Fruit fly (Drosophila melanogaster) whole organism, embryonic: ENCODE measurements around the gene CG34348.

Experiments used
- Abd-B ChIP-seq: fragments of 200-800 bp; sonication (Bioruptor generic); optimal IDR thresholded peaks from 2 replicates; lab custom pipeline; 2018; ENCODE audit warnings: missing biosample characterization, mild to moderate bottlenecking, missing genetic modification characterization, moderate library complexity
- Bdp1 ChIP-seq: fragments of 200-800 bp; sonication (Bioruptor generic); optimal IDR thresholded peaks from 3 replicates; lab custom pipeline; 2016; ENCODE audit warnings: missing biosample characterization, missing genetic modification characterization
- Blimp-1 ChIP-seq: fragments of 200-800 bp; sonication (Bioruptor generic); optimal IDR thresholded peaks from 3 replicates; lab custom pipeline; 2018; ENCODE audit warnings: missing biosample characterization, missing genetic modification characterization, mild to moderate bottlenecking, moderate library complexity, missing genetic modification reagents
- C15 ChIP-seq: fragments of 200-800 bp; sonication (Bioruptor generic); IDR thresholded peaks from 3 replicates; pipeline ENCODE4 v1.3.6; 2022; ENCODE audit warnings: missing biosample characterization, missing genetic modification characterization
- CG12104 ChIP-seq: fragments of 200-800 bp; sonication (Bioruptor generic); optimal IDR thresholded peaks from 3 replicates; lab custom pipeline; 2016; ENCODE audit warnings: missing biosample characterization, missing genetic modification characterization
- CG13775 ChIP-seq: fragments of 200-800 bp; sonication (Bioruptor generic); optimal IDR thresholded peaks from 3 replicates; lab custom pipeline; 2017; ENCODE audit warnings: missing biosample characterization, mild to moderate bottlenecking, missing genetic modification characterization
- CG14667 ChIP-seq: fragments of 200-800 bp; sonication (Bioruptor generic); IDR thresholded peaks from 2 replicates; pipeline ENCODE4 v1.3.6; 2022; ENCODE audit warnings: missing biosample characterization, missing genetic modification characterization
- CG15514 ChIP-seq: fragments of 200-800 bp; sonication (Bioruptor generic); optimal IDR thresholded peaks from 3 replicates; lab custom pipeline; 2017; ENCODE audit warnings: missing biosample characterization, missing genetic modification characterization, mild to moderate bottlenecking, moderate library complexity, missing genetic modification reagents
- CG17912 ChIP-seq: fragments of 200-800 bp; sonication (Bioruptor generic); optimal IDR thresholded peaks from 2 replicates; lab custom pipeline; 2018; ENCODE audit warnings: missing biosample characterization, mild to moderate bottlenecking, missing genetic modification characterization
- CG1832 ChIP-seq: fragments of 200-800 bp; sonication (Bioruptor generic); optimal IDR thresholded peaks from 2 replicates; lab custom pipeline; 2017; ENCODE audit warnings: missing biosample characterization, mild to moderate bottlenecking, missing genetic modification characterization, inconsistent platforms
- CG2116 ChIP-seq: fragments of 200-800 bp; sonication (Bioruptor generic); optimal IDR thresholded peaks from 3 replicates; lab custom pipeline; 2018; ENCODE audit warnings: missing biosample characterization, mild to moderate bottlenecking, missing genetic modification characterization
- CG2889 ChIP-seq: fragments of 200-800 bp; sonication (Bioruptor generic); IDR thresholded peaks from 3 replicates; pipeline ENCODE4 v1.3.6; 2022; ENCODE audit warnings: missing biosample characterization, missing genetic modification characterization
- CG31365 ChIP-seq: fragments of 200-800 bp; sonication (Bioruptor generic); optimal IDR thresholded peaks from 2 replicates; lab custom pipeline; 2018; ENCODE audit warnings: missing biosample characterization, mild to moderate bottlenecking, missing genetic modification characterization
- CG33213 ChIP-seq: fragments of 200-800 bp; sonication (Bioruptor generic); optimal IDR thresholded peaks from 3 replicates; lab custom pipeline; 2016; ENCODE audit warnings: missing biosample characterization, missing genetic modification characterization
- CG4328 ChIP-seq: fragments of 200-800 bp; sonication (Bioruptor generic); optimal IDR thresholded peaks from 3 replicates; lab custom pipeline; 2017; ENCODE audit warnings: missing biosample characterization, missing genetic modification reagents, missing genetic modification characterization
- CG7271 ChIP-seq: fragments of 200-800 bp; sonication (Bioruptor generic); optimal IDR thresholded peaks from 2 replicates; lab custom pipeline; 2018; ENCODE audit warnings: missing biosample characterization, mild to moderate bottlenecking, missing genetic modification characterization, moderate library complexity
- CG9727 ChIP-seq: fragments of 200-800 bp; sonication (Bioruptor generic); optimal IDR thresholded peaks from 3 replicates; lab custom pipeline; 2017; ENCODE audit warnings: missing biosample characterization, mild to moderate bottlenecking, missing genetic modification characterization
- E2f1 ChIP-seq: fragments of 200-800 bp; sonication (Bioruptor generic); IDR thresholded peaks from 2 replicates; pipeline ENCODE4 v1.3.6; 2022; ENCODE audit warnings: missing biosample characterization, missing genetic modification characterization
- H15 ChIP-seq: fragments of 200-800 bp; sonication (Bioruptor generic); IDR thresholded peaks from 3 replicates; pipeline ENCODE4 v1.3.6; 2022; ENCODE audit warnings: missing biosample characterization, missing genetic modification characterization
- HHEX ChIP-seq: fragments of 200-800 bp; sonication (Bioruptor generic); optimal IDR thresholded peaks from 3 replicates; lab custom pipeline; 2017; ENCODE audit warnings: missing biosample characterization, mild to moderate bottlenecking, missing genetic modification characterization, missing genetic modification reagents
- HLHmδ ChIP-seq: fragments of 200-800 bp; sonication (Bioruptor generic); optimal IDR thresholded peaks from 2 replicates; lab custom pipeline; 2018; ENCODE audit warnings: missing biosample characterization, mild to moderate bottlenecking, missing genetic modification characterization, moderate library complexity
- Hr3 ChIP-seq: fragments of 200-800 bp; sonication (Bioruptor generic); optimal IDR thresholded peaks from 3 replicates; lab custom pipeline; 2016; ENCODE audit warnings: missing biosample characterization, missing genetic modification characterization
- Hr39 ChIP-seq: fragments of >200 bp; optimal IDR thresholded peaks from 2 replicates; lab custom pipeline; 2017
- Opbp ChIP-seq: fragments of 200-800 bp; sonication (Bioruptor generic); IDR thresholded peaks from 3 replicates; pipeline ENCODE4 v1.3.6; 2022; ENCODE audit warnings: missing biosample characterization, missing genetic modification characterization; ENCODE audit not compliant: partially characterized antibody
- PHDP ChIP-seq: fragments of 200-800 bp; sonication (Bioruptor generic); optimal IDR thresholded peaks from 3 replicates; lab custom pipeline; 2018; ENCODE audit warnings: missing biosample characterization, mild to moderate bottlenecking, missing genetic modification characterization, moderate library complexity
- Scr ChIP-seq: fragments of 200-800 bp; sonication (Bioruptor generic); IDR thresholded peaks from 2 replicates; pipeline ENCODE4 v1.3.6; 2022; ENCODE audit warnings: missing biosample characterization, missing genetic modification characterization; ENCODE audit not compliant: partially characterized antibody
- Sox102F ChIP-seq: fragments of 200-800 bp; sonication (Bioruptor generic); optimal IDR thresholded peaks from 2 replicates; lab custom pipeline; 2018; ENCODE audit warnings: missing biosample characterization, mild to moderate bottlenecking, missing genetic modification characterization, moderate library complexity
- Tbp ChIP-seq: fragments of >200 bp; optimal IDR thresholded peaks from 2 replicates; lab custom pipeline; 2018; ENCODE audit warnings: missing biosample characterization, missing genetic modification characterization
- Xbp1 ChIP-seq: fragments of 200-800 bp; sonication (Bioruptor generic); optimal IDR thresholded peaks from 3 replicates; lab custom pipeline; 2016; ENCODE audit warnings: missing biosample characterization, mild to moderate bottlenecking, missing genetic modification characterization
- ase ChIP-seq: fragments of 200-800 bp; sonication (Bioruptor generic); IDR thresholded peaks from 3 replicates; pipeline ENCODE4 v1.3.6; 2022; ENCODE audit warnings: missing biosample characterization, missing genetic modification characterization
- br ChIP-seq: fragments of >200 bp; optimal IDR thresholded peaks from 2 replicates; lab custom pipeline; 2017
- chn ChIP-seq: fragments of 200-800 bp; sonication (Bioruptor generic); optimal IDR thresholded peaks from 2 replicates; lab custom pipeline; 2016; ENCODE audit warnings: missing biosample characterization, missing genetic modification characterization
- dmrt99B ChIP-seq: fragments of 200-800 bp; sonication (Bioruptor generic); optimal IDR thresholded peaks from 2 replicates; lab custom pipeline; 2018; ENCODE audit warnings: missing biosample characterization, mild to moderate bottlenecking, missing genetic modification characterization, moderate library complexity
- esg ChIP-seq: fragments of 200-800 bp; sonication (Bioruptor generic); conservative IDR thresholded peaks from 2 replicates; pipeline ENCODE4 v1.3.6; 2022; ENCODE audit warnings: missing biosample characterization, missing genetic modification characterization
- fd96Cb ChIP-seq: fragments of 200-800 bp; sonication (Bioruptor generic); optimal IDR thresholded peaks from 2 replicates; lab custom pipeline; 2018; ENCODE audit warnings: missing biosample characterization, mild to moderate bottlenecking, missing genetic modification characterization, moderate library complexity
- h ChIP-seq: fragments of >200 bp; optimal IDR thresholded peaks from 2 replicates; lab custom pipeline; 2017
- insv ChIP-seq, 2 experiments: fragments of 200-800 bp; sonication (Bioruptor generic); optimal IDR thresholded peaks; 3 replicates each; lab custom pipeline; 2016 to 2018; ENCODE audit warnings: missing biosample characterization in 2 of 2, missing genetic modification characterization in 2 of 2
- inv ChIP-seq: fragments of 200-800 bp; sonication (Bioruptor generic); IDR thresholded peaks from 2 replicates; pipeline ENCODE4 v1.3.6; 2022; ENCODE audit warnings: missing biosample characterization, missing genetic modification characterization; ENCODE audit not compliant: partially characterized antibody
- luna ChIP-seq: fragments of 200-800 bp; sonication (Bioruptor generic); optimal IDR thresholded peaks from 2 replicates; lab custom pipeline; 2016; ENCODE audit warnings: missing biosample characterization, missing genetic modification characterization
- onecut ChIP-seq: fragments of 200-800 bp; sonication (Bioruptor generic); IDR thresholded peaks from 2 replicates; pipeline ENCODE4 v1.3.6; 2022; ENCODE audit warnings: missing biosample characterization, missing genetic modification characterization
- otp ChIP-seq: fragments of 200-800 bp; sonication (Bioruptor generic); IDR thresholded peaks from 3 replicates; pipeline ENCODE4, ENCODE4 v1.3.6; 2022; ENCODE audit warnings: missing biosample characterization, missing genetic modification characterization
- phol ChIP-seq: fragments of 200-800 bp; sonication (Bioruptor generic); optimal IDR thresholded peaks from 3 replicates; lab custom pipeline; 2018; ENCODE audit warnings: missing biosample characterization, mild to moderate bottlenecking, missing genetic modification characterization, moderate library complexity
- ranshi ChIP-seq: fragments of 200-800 bp; sonication (Bioruptor generic); IDR thresholded peaks from 2 replicates; pipeline ENCODE4 v1.3.6; 2022; ENCODE audit warnings: missing biosample characterization, missing genetic modification characterization
- row ChIP-seq: fragments of 200-800 bp; sonication (Bioruptor generic); IDR thresholded peaks from 3 replicates; pipeline ENCODE4 v1.3.6; 2022; ENCODE audit warnings: missing biosample characterization, missing genetic modification characterization
- salm ChIP-seq: fragments of 200-800 bp; sonication (Bioruptor generic); optimal IDR thresholded peaks from 2 replicates; lab custom pipeline; 2018; ENCODE audit warnings: missing biosample characterization, mild to moderate bottlenecking, missing genetic modification characterization
- so ChIP-seq: fragments of 200-800 bp; sonication (Bioruptor generic); IDR thresholded peaks from 3 replicates; pipeline ENCODE4 v1.3.6; 2022; ENCODE audit warnings: missing biosample characterization, missing genetic modification characterization
- sob ChIP-seq: fragments of 200-800 bp; sonication (Bioruptor generic); IDR thresholded peaks from 2 replicates; pipeline ENCODE4 v1.3.6; 2022; ENCODE audit warnings: missing biosample characterization, missing genetic modification characterization
- trh ChIP-seq: fragments of 200-800 bp; sonication (Bioruptor generic); optimal IDR thresholded peaks from 2 replicates; lab custom pipeline; 2016; ENCODE audit warnings: missing biosample characterization, missing genetic modification characterization
- zen2 ChIP-seq: fragments of 200-800 bp; sonication (Bioruptor generic); IDR thresholded peaks from 3 replicates; pipeline ENCODE4 v1.3.6; 2022; ENCODE audit warnings: missing biosample characterization, missing genetic modification characterization; ENCODE audit not compliant: partially characterized antibody

CG34348 gene

DNA sequence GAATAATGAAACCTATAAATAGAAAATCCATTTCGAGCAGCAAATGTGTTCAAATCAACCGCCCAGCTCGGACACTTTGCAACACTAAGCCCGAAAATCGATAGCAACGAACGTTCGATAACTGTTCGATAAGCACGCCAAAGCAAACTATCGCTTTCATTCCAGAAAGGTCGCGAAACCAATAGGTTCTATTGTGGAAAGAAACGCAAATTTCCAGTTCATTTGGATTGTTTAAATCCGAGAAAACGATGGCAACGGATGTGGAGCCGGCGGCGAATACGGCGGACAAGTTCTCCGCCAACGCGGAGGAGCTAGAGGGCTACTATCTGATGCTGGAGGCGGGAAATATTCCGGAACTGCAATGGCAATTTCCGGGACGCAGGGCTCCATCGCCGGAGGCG, 19.4 kb downstream of the CG34348 start, which contains the start of gene Pa1 (continued):
- no peak for TF ChIP-seq Hr3
- TF ChIP-seq C15 (GFP tag; lab: Robert Waterston, UW), result no peak
- no peak for TF ChIP-seq CG9727
- no peak for TF ChIP-seq CG7271 (tag; lab: Kevin White, UChicago)

DNA sequence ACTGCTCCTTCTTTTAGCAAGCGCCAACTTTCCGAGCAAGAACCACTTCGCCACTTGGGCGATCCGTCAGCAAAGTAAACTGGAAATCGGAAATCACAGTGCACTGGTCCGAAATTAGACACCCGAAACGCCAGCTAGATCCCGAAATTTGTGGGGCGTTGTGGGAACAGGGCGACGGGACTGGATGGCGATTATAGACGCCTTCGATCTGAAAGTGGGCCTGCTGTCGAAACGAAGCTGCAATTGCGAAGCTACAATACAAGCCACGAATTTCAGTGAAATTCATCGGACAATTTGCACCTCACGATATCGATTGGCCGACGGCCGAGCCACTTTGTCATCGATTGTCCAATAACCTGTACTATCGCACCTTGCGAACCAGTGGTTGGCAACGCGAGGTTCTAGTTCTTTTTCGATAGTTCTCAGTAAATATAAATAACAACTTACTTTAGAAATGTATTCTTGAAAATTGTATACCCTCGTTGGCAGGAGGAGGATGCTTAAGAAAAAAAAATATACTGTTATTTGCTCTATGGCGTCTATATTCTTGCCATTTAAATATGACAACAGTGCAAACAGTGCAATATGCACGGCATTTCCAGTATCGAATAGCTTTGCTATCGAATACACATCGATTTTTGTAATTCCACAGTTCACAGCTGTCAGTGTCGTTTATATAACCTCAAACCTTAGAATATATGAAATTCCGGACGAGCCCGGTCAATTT, 28.3 kb downstream of the CG34348 start, which contains the start of the genes hop and Tim8:
hop (minus strand) TSS at position 316 of the 727 bp plus-strand sequence.
Tim8 (plus strand) TSS at position 663 of the 727 bp plus-strand sequence.
- peak; percentile 5 for TF ChIP-seq phol (tag; lab: Kevin White, UChicago)
- peak; percentile 69 for TF ChIP-seq Tbp (GFP tag; lab: Kevin White, UChicago)
- no peak for TF ChIP-seq chn (GFP tag; lab: Kevin White, UChicago)
- no peak for TF ChIP-seq ase (GFP tag; lab: Robert Waterston, UW)
- TF ChIP-seq Sox102F (GFP tag; lab: Kevin White, UChicago), result no peak
- TF ChIP-seq CG33213 (GFP tag; lab: Kevin White, UChicago), result no peak
- TF ChIP-seq h (lab: Kevin White, UChicago), result no peak
- TF ChIP-seq CG2116, result peak; percentile 74
- no peak for TF ChIP-seq br
- TF ChIP-seq CG9727, result peak; percentile 3
- peak; percentile 77 for TF ChIP-seq zen2
- TF ChIP-seq PHDP (tag; lab: Kevin White, UChicago), result no peak
- TF ChIP-seq Abd-B (GFP tag; lab: Kevin White, UChicago), result no peak
- TF ChIP-seq CG4328, result no peak
- no peak for TF ChIP-seq HLHmδ (GFP tag; lab: Kevin White, UChicago)
- TF ChIP-seq inv (GFP tag; lab: Robert Waterston, UW), result peak; percentile 87
- no peak for TF ChIP-seq otp (GFP tag; lab: Robert Waterston, UW)
- TF ChIP-seq Blimp-1, result no peak
- TF ChIP-seq Bdp1 (GFP tag; lab: Kevin White, UChicago), result no peak
- TF ChIP-seq insv (GFP tag; optimal IDR thresholded peaks at IDR 0.05; lab: Kevin White, UChicago), result peak in 1 of 2 experiments; percentile 75
- TF ChIP-seq E2f1 (GFP tag; lab: Robert Waterston, UW), result no peak
- peak; percentile 91 for TF ChIP-seq Scr (GFP tag; lab: Robert Waterston, UW)
- TF ChIP-seq so (GFP tag; lab: Robert Waterston, UW), result no peak
- TF ChIP-seq dmrt99B, result no peak
- TF ChIP-seq luna, result no peak
- TF ChIP-seq row (GFP tag; lab: Robert Waterston, UW), result peak; percentile 53
- TF ChIP-seq onecut (GFP tag; lab: Robert Waterston, UW), result no peak
- TF ChIP-seq CG12104 (GFP tag; lab: Kevin White, UChicago), result no peak
- TF ChIP-seq CG17912 (GFP tag; lab: Kevin White, UChicago), result no peak
- no peak for TF ChIP-seq sob (GFP tag; lab: Robert Waterston, UW)
- TF ChIP-seq trh, result no peak
- TF ChIP-seq ranshi, result no peak
- no peak for TF ChIP-seq CG1832 (GFP tag; lab: Kevin White, UChicago)
- no peak for TF ChIP-seq salm
- TF ChIP-seq CG13775 (GFP tag; lab: Kevin White, UChicago), result peak; percentile 4
- TF ChIP-seq Hr39 (lab: Kevin White, UChicago), result no peak
- no peak for TF ChIP-seq HHEX (GFP tag; lab: Kevin White, UChicago)
- no peak for TF ChIP-seq CG31365 (tag; lab: Kevin White, UChicago)
- peak; percentile 99 for TF ChIP-seq CG15514 (GFP tag; lab: Kevin White, UChicago)
- no peak for TF ChIP-seq Xbp1 (GFP tag; lab: Kevin White, UChicago)
- peak; percentile 88 for TF ChIP-seq Opbp
- TF ChIP-seq esg (GFP tag; lab: Robert Waterston, UW), result no peak
- TF ChIP-seq H15 (GFP tag; lab: Robert Waterston, UW), result no peak
- no peak for TF ChIP-seq CG14667 (GFP tag; lab: Robert Waterston, UW)
- TF ChIP-seq CG2889 (GFP tag; lab: Robert Waterston, UW), result no peak
- no peak for TF ChIP-seq fd96Cb (tag; lab: Kevin White, UChicago)
